Fruit fly (Drosophila melanogaster) whole organism, embryonic: Measurements from ENCODE around the gene dia.
A peak's percentile ranks its signal among the peaks of the same experiment; 100 is the strongest.

Experiments
- Ada2b ChIP-seq: fragments of 200-800 bp; sonication (Bioruptor generic); IDR thresholded peaks from 2 replicates; pipeline ENCODE4 v1.3.6; 2022; ENCODE audit warnings: missing biosample characterization, missing genetic modification characterization
- B-H2 ChIP-seq: fragments of 200-800 bp; sonication (Bioruptor generic); optimal IDR thresholded peaks from 2 replicates; lab custom pipeline; 2018; ENCODE audit warnings: missing biosample characterization, mild to moderate bottlenecking, missing genetic modification characterization
- Bgb ChIP-seq: fragments of 200-800 bp; sonication (Bioruptor generic); IDR thresholded peaks from 2 replicates; pipeline ENCODE4 v1.3.6; 2022; ENCODE audit warnings: missing biosample characterization, missing genetic modification characterization; ENCODE audit not compliant: partially characterized antibody
- Blimp-1 ChIP-seq: fragments of 200-800 bp; sonication (Bioruptor generic); optimal IDR thresholded peaks from 3 replicates; lab custom pipeline; 2018; ENCODE audit warnings: missing biosample characterization, missing genetic modification characterization, mild to moderate bottlenecking, moderate library complexity, missing genetic modification reagents
- CG10209 ChIP-seq: fragments of 200-800 bp; sonication (Bioruptor generic); optimal IDR thresholded peaks from 3 replicates; lab custom pipeline; 2017; ENCODE audit warnings: missing biosample characterization, mild to moderate bottlenecking, missing genetic modification characterization, missing genetic modification reagents
- CG11247 ChIP-seq: fragments of 200-800 bp; sonication (Bioruptor generic); IDR thresholded peaks from 2 replicates; pipeline ENCODE4 v1.3.6; 2022; ENCODE audit warnings: missing biosample characterization, missing genetic modification characterization
- CG12104 ChIP-seq: fragments of 200-800 bp; sonication (Bioruptor generic); optimal IDR thresholded peaks from 3 replicates; lab custom pipeline; 2016; ENCODE audit warnings: missing biosample characterization, missing genetic modification characterization
- CG13775 ChIP-seq: fragments of 200-800 bp; sonication (Bioruptor generic); optimal IDR thresholded peaks from 3 replicates; lab custom pipeline; 2017; ENCODE audit warnings: missing biosample characterization, mild to moderate bottlenecking, missing genetic modification characterization
- CG13894 ChIP-seq: fragments of 200-800 bp; sonication (Bioruptor generic); optimal IDR thresholded peaks from 3 replicates; lab custom pipeline; 2018; ENCODE audit warnings: missing biosample characterization, mild to moderate bottlenecking, missing genetic modification characterization, moderate library complexity
- CG15011 ChIP-seq: fragments of 200-800 bp; sonication (Bioruptor generic); optimal IDR thresholded peaks from 3 replicates; lab custom pipeline; 2018; ENCODE audit warnings: missing biosample characterization, mild to moderate bottlenecking, missing genetic modification characterization
- CG15269 ChIP-seq: fragments of 200-800 bp; sonication (Bioruptor generic); optimal IDR thresholded peaks from 2 replicates; lab custom pipeline; 2018; ENCODE audit warnings: missing biosample characterization, mild to moderate bottlenecking, missing genetic modification characterization, moderate library complexity
- CG17568 ChIP-seq: fragments of 200-800 bp; sonication (Bioruptor generic); optimal IDR thresholded peaks from 2 replicates; lab custom pipeline; 2018; ENCODE audit warnings: missing biosample characterization, mild to moderate bottlenecking, missing genetic modification characterization, moderate library complexity
- CG17612 ChIP-seq: fragments of 200-800 bp; sonication (Bioruptor generic); IDR thresholded peaks from 2 replicates; pipeline ENCODE4 v1.3.6; 2022; ENCODE audit warnings: missing biosample characterization, missing genetic modification characterization
- CG18619 ChIP-seq: fragments of 200-800 bp; sonication (Bioruptor generic); optimal IDR thresholded peaks from 3 replicates; lab custom pipeline; 2017; ENCODE audit warnings: missing biosample characterization, mild to moderate bottlenecking, missing genetic modification characterization
- CG2129 ChIP-seq: fragments of 200-800 bp; sonication (Bioruptor generic); IDR thresholded peaks from 2 replicates; pipeline ENCODE4 v1.3.6; 2022; ENCODE audit warnings: missing biosample characterization, missing genetic modification characterization; ENCODE audit not compliant: partially characterized antibody
- CG30431 ChIP-seq: fragments of 200-800 bp; sonication (Bioruptor generic); optimal IDR thresholded peaks from 2 replicates; lab custom pipeline; 2017; ENCODE audit warnings: missing biosample characterization, missing genetic modification characterization
- CG4360 ChIP-seq: fragments of 200-800 bp; sonication (Bioruptor generic); IDR thresholded peaks from 2 replicates; pipeline ENCODE4 v1.3.6; 2022; ENCODE audit warnings: missing biosample characterization, missing genetic modification characterization
- CG6175 ChIP-seq: fragments of 200-800 bp; sonication (Bioruptor generic); IDR thresholded peaks from 3 replicates; pipeline ENCODE4 v1.3.6; 2022; ENCODE audit warnings: missing biosample characterization, missing genetic modification characterization
- CG6765 ChIP-seq: fragments of 200-800 bp; sonication (Bioruptor generic); optimal IDR thresholded peaks from 3 replicates; lab custom pipeline; 2017; ENCODE audit warnings: missing biosample characterization, mild to moderate bottlenecking, missing genetic modification characterization
- CG7357 ChIP-seq: fragments of 200-800 bp; sonication (Bioruptor generic); IDR thresholded peaks from 3 replicates; pipeline ENCODE4 v1.3.6; 2022; ENCODE audit warnings: missing biosample characterization, missing genetic modification characterization
- CG7987 ChIP-seq: fragments of 200-800 bp; sonication (Bioruptor generic); optimal IDR thresholded peaks from 2 replicates; lab custom pipeline; 2018; ENCODE audit warnings: missing biosample characterization, mild to moderate bottlenecking, missing genetic modification characterization, moderate library complexity
- CG8089 ChIP-seq: fragments of 200-800 bp; sonication (Bioruptor generic); optimal IDR thresholded peaks from 3 replicates; lab custom pipeline; 2016; ENCODE audit warnings: missing biosample characterization, missing genetic modification characterization
- CG9609 ChIP-seq: fragments of 200-800 bp; sonication (Bioruptor generic); optimal IDR thresholded peaks from 3 replicates; lab custom pipeline; 2016; ENCODE audit warnings: missing biosample characterization, missing genetic modification characterization
- CG9727 ChIP-seq: fragments of 200-800 bp; sonication (Bioruptor generic); optimal IDR thresholded peaks from 3 replicates; lab custom pipeline; 2017; ENCODE audit warnings: missing biosample characterization, mild to moderate bottlenecking, missing genetic modification characterization
- CG9797 ChIP-seq: fragments of 200-800 bp; sonication (Bioruptor generic); optimal IDR thresholded peaks from 3 replicates; lab custom pipeline; 2018; ENCODE audit warnings: missing biosample characterization, mild to moderate bottlenecking, missing genetic modification characterization
- Deaf1 ChIP-seq: fragments of 200-800 bp; optimal IDR thresholded peaks from 3 replicates; lab custom pipeline; 2019; ENCODE audit warnings: missing biosample characterization, mild to moderate bottlenecking, missing genetic modification characterization, moderate library complexity
- ERR ChIP-seq: fragments of 200-800 bp; sonication (Bioruptor generic); optimal IDR thresholded peaks from 2 replicates; lab custom pipeline; 2016; ENCODE audit warnings: missing biosample characterization, missing genetic modification characterization
- Ets65A ChIP-seq: fragments of 200-800 bp; sonication (Bioruptor generic); peaks from one replicate; lab custom pipeline; 2016; ENCODE audit warnings: missing biosample characterization, missing genetic modification characterization
- Gsc ChIP-seq: fragments of 200-800 bp; sonication (Bioruptor generic); IDR thresholded peaks from 2 replicates; pipeline ENCODE4 v1.3.6; 2022; ENCODE audit warnings: missing biosample characterization, missing genetic modification characterization
- HLHmδ ChIP-seq: fragments of 200-800 bp; sonication (Bioruptor generic); optimal IDR thresholded peaks from 2 replicates; lab custom pipeline; 2018; ENCODE audit warnings: missing biosample characterization, mild to moderate bottlenecking, missing genetic modification characterization, moderate library complexity
- Hand ChIP-seq: fragments of 200-800 bp; sonication (Bioruptor generic); optimal IDR thresholded peaks from 2 replicates; lab custom pipeline; 2017; ENCODE audit warnings: mild to moderate bottlenecking, missing biosample characterization, missing genetic modification reagents, missing genetic modification characterization
- HmgZ ChIP-seq: fragments of 200-800 bp; sonication (Bioruptor generic); optimal IDR thresholded peaks from 2 replicates; lab custom pipeline; 2018; ENCODE audit warnings: missing biosample characterization, mild to moderate bottlenecking, missing genetic modification characterization
- Hr39 ChIP-seq: fragments of >200 bp; optimal IDR thresholded peaks from 2 replicates; lab custom pipeline; 2017
- Lhr ChIP-seq: fragments of 200-800 bp; sonication (Bioruptor generic); optimal IDR thresholded peaks from 3 replicates; lab custom pipeline; 2017; ENCODE audit warnings: mild to moderate bottlenecking, missing biosample characterization, missing genetic modification reagents, missing genetic modification characterization
- MESR4 ChIP-seq: fragments of 200-800 bp; sonication (Bioruptor generic); optimal IDR thresholded peaks from 2 replicates; lab custom pipeline; 2018; ENCODE audit warnings: missing biosample characterization, mild to moderate bottlenecking, missing genetic modification characterization, moderate library complexity
- Oli ChIP-seq: fragments of 200-800 bp; sonication (Bioruptor generic); optimal IDR thresholded peaks from 2 replicates; lab custom pipeline; 2018; ENCODE audit warnings: missing biosample characterization, mild to moderate bottlenecking, missing genetic modification characterization, moderate library complexity
- TFAM ChIP-seq: fragments of 200-800 bp; sonication (Bioruptor generic); optimal IDR thresholded peaks from 2 replicates; lab custom pipeline; 2017; ENCODE audit warnings: missing biosample characterization, missing genetic modification characterization, inconsistent platforms
- aop ChIP-seq: fragments of 200-800 bp; sonication (Bioruptor generic); IDR thresholded peaks from 2 replicates; pipeline ENCODE4 v1.3.6; 2022; ENCODE audit warnings: missing biosample characterization, missing genetic modification characterization
- chif ChIP-seq, 2 experiments: fragments of 200-800 bp; sonication (Bioruptor generic); optimal IDR thresholded peaks; 3 replicates each; lab custom pipeline; 2016; ENCODE audit warnings: missing biosample characterization in 2 of 2, missing genetic modification characterization in 2 of 2
- ci ChIP-seq: fragments of 200-800 bp; sonication (Bioruptor generic); IDR thresholded peaks from 3 replicates; pipeline ENCODE4 v1.3.6; 2022; ENCODE audit warnings: missing biosample characterization, missing genetic modification characterization
- dmrt99B ChIP-seq: fragments of 200-800 bp; sonication (Bioruptor generic); optimal IDR thresholded peaks from 2 replicates; lab custom pipeline; 2018; ENCODE audit warnings: missing biosample characterization, mild to moderate bottlenecking, missing genetic modification characterization, moderate library complexity
- dpn ChIP-seq, 2 experiments: fragments of 200-800 bp; sonication (Bioruptor generic); optimal IDR thresholded peaks; 3 replicates each; lab custom pipeline; 2016; ENCODE audit warnings: missing biosample characterization in 2 of 2, missing genetic modification characterization in 2 of 2
- esg ChIP-seq: fragments of 200-800 bp; sonication (Bioruptor generic); conservative IDR thresholded peaks from 2 replicates; pipeline ENCODE4 v1.3.6; 2022; ENCODE audit warnings: missing biosample characterization, missing genetic modification characterization
- pan ChIP-seq, 4 experiments: fragments of >200 bp in 3 of 4; fragments of 200-800 bp in 1 of 4; sonication (Bioruptor generic) in 1 of 4; optimal IDR thresholded peaks in 3 of 4; IDR thresholded peaks in 1 of 4; 2 replicates each; pipeline versions ENCODE4 v1.3.6 to Lab custom; 2017 to 2022; ENCODE audit warnings: missing biosample characterization in 2 of 4, missing genetic modification characterization in 2 of 4, mixed read lengths in 1 of 4
- repo ChIP-seq: fragments of 200-800 bp; sonication (Bioruptor generic); optimal IDR thresholded peaks from 2 replicates; lab custom pipeline; 2016; ENCODE audit warnings: missing biosample characterization, missing genetic modification characterization
- sens-2 ChIP-seq: fragments of 200-800 bp; sonication (Bioruptor generic); IDR thresholded peaks from 2 replicates; pipeline ENCODE4 v1.3.6; 2022; ENCODE audit warnings: missing biosample characterization, missing genetic modification characterization
- sim ChIP-seq: fragments of 200-800 bp; sonication (Bioruptor generic); IDR thresholded peaks from 2 replicates; pipeline ENCODE4 v1.3.6; 2022; ENCODE audit warnings: missing biosample characterization, missing genetic modification characterization
- ssp ChIP-seq: fragments of 200-800 bp; sonication (Bioruptor generic); IDR thresholded peaks from 2 replicates; pipeline ENCODE4 v1.3.6; 2022; ENCODE audit warnings: missing biosample characterization, missing genetic modification characterization
- vfl ChIP-seq: fragments of 200-800 bp; sonication (Bioruptor generic); optimal IDR thresholded peaks from 2 replicates; lab custom pipeline; 2016; ENCODE audit warnings: missing biosample characterization, missing genetic modification characterization
- zfh1 ChIP-seq: fragments of 200-800 bp; sonication (Bioruptor generic); IDR thresholded peaks from 3 replicates; pipeline ENCODE4 v1.3.6; 2022; ENCODE audit warnings: missing biosample characterization, missing genetic modification characterization

dia gene

dm6 chr2L:20811039-20811652 is 53.2 kb downstream of the dia start (continued):
- TF ChIP-seq ci (GFP tag; lab: Robert Waterston, UW): peak; percentile 75
- no peak for TF ChIP-seq ssp (GFP tag; lab: Robert Waterston, UW)
- TF ChIP-seq CG30431 (GFP tag; lab: Kevin White, UChicago): no peak
- peak; percentile 47 for TF ChIP-seq CG10209 (GFP tag; lab: Kevin White, UChicago)
- no peak for TF ChIP-seq B-H2 (GFP tag; lab: Kevin White, UChicago)
- TF ChIP-seq CG6765 (GFP tag; lab: Kevin White, UChicago): no peak
- no peak for TF ChIP-seq CG9727
- no peak for TF ChIP-seq CG17612 (GFP tag; lab: Robert Waterston, UW)
- no peak for TF ChIP-seq CG2129 (GFP tag; lab: Robert Waterston, UW)
- TF ChIP-seq pan (optimal IDR thresholded peaks at IDR 0.05; lab: Kevin White, UChicago): no peak
- TF ChIP-seq pan (GFP tag; optimal IDR thresholded peaks at IDR 0.05 in 1 of 2, IDR thresholded peaks at IDR 0.05 in 1 of 2): peak in 1 of 2 experiments; percentile 61
- TF ChIP-seq CG15011 (GFP tag; lab: Kevin White, UChicago): no peak
- no peak for TF ChIP-seq vfl (GFP tag; lab: Kevin White, UChicago)
- peak; percentile 39; the same call in 1 of the 3 replicates for TF ChIP-seq CG7357 (GFP tag; lab: Robert Waterston, UW)
- TF ChIP-seq Deaf1 (tag; lab: Kevin White, UChicago): peak; percentile 42
- peak; percentile 80 for TF ChIP-seq CG15269 (tag; lab: Kevin White, UChicago)
- peak in 1 of 2 experiments; percentile 18 for TF ChIP-seq dpn (GFP tag; optimal IDR thresholded peaks at IDR 0.05; lab: Kevin White, UChicago)
- TF ChIP-seq CG13894 (tag; lab: Kevin White, UChicago): no peak
- TF ChIP-seq CG7987 (GFP tag; lab: Kevin White, UChicago): no peak
- TF ChIP-seq CG17568 (GFP tag; lab: Kevin White, UChicago): peak; percentile 34
- TF ChIP-seq sim (GFP tag; lab: Robert Waterston, UW): no peak
- peak; percentile 68 for TF ChIP-seq Blimp-1 (GFP tag; lab: Kevin White, UChicago)
- no peak for TF ChIP-seq sens-2 (GFP tag; lab: Robert Waterston, UW)
- TF ChIP-seq Lhr (GFP tag; lab: Kevin White, UChicago): no peak
- no peak for TF ChIP-seq repo (GFP tag; lab: Kevin White, UChicago)
- no peak for TF ChIP-seq HLHmδ (GFP tag; lab: Kevin White, UChicago)
- TF ChIP-seq HmgZ (tag; lab: Kevin White, UChicago): no peak
- TF ChIP-seq Ets65A (GFP tag; lab: Kevin White, UChicago): no peak
- no peak for TF ChIP-seq zfh1 (GFP tag; lab: Robert Waterston, UW)
- TF ChIP-seq Ada2b: no peak
- no peak for TF ChIP-seq Gsc (GFP tag; lab: Robert Waterston, UW)
- TF ChIP-seq CG9609 (GFP tag; lab: Kevin White, UChicago): no peak
- no peak for TF ChIP-seq MESR4 (GFP tag; lab: Kevin White, UChicago)
- TF ChIP-seq CG11247 (GFP tag; lab: Robert Waterston, UW): no peak
- TF ChIP-seq CG4360: no peak
- no peak for TF ChIP-seq CG9797 (GFP tag; lab: Kevin White, UChicago)
- TF ChIP-seq Hand: no peak
- TF ChIP-seq CG8089 (GFP tag; lab: Kevin White, UChicago): no peak
- TF ChIP-seq Bgb (GFP tag; lab: Robert Waterston, UW): no peak
- peak; percentile 63 for TF ChIP-seq esg (GFP tag; lab: Robert Waterston, UW)
- no peak for TF ChIP-seq CG13775 (GFP tag; lab: Kevin White, UChicago)
- TF ChIP-seq dmrt99B (tag; lab: Kevin White, UChicago): peak; percentile 83
- no peak for TF ChIP-seq CG18619
- no peak for TF ChIP-seq aop (GFP tag; lab: Robert Waterston, UW)
- TF ChIP-seq chif (GFP tag; optimal IDR thresholded peaks at IDR 0.05; lab: Kevin White, UChicago): peak in 1 of 2 experiments; percentile 35
- no peak for TF ChIP-seq CG12104
- no peak for TF ChIP-seq Hr39 (lab: Kevin White, UChicago)
- TF ChIP-seq Oli (tag; lab: Kevin White, UChicago): peak; percentile 43
- TF ChIP-seq TFAM (GFP tag; lab: Kevin White, UChicago): no peak
- TF ChIP-seq CG6175 (GFP tag; lab: Robert Waterston, UW): no peak
- no peak for TF ChIP-seq ERR (GFP tag; lab: Kevin White, UChicago)
